Fruit fly (Drosophila melanogaster) whole organism, embryonic: ENCODE results near the gene bab1.

Experiments used
- CG11696 ChIP-seq: fragments of 200-800 bp; sonication (Bioruptor generic); IDR thresholded peaks from 2 replicates; pipeline ENCODE4 v1.3.6; 2022; ENCODE audit warnings: missing biosample characterization, missing genetic modification characterization
- CG15696 ChIP-seq: fragments of 200-800 bp; sonication (Bioruptor generic); optimal IDR thresholded peaks from 2 replicates; lab custom pipeline; 2019; ENCODE audit warnings: missing biosample characterization, mild to moderate bottlenecking, missing genetic modification characterization, moderate library complexity
- CG4328 ChIP-seq: fragments of 200-800 bp; sonication (Bioruptor generic); optimal IDR thresholded peaks from 3 replicates; lab custom pipeline; 2017; ENCODE audit warnings: missing biosample characterization, missing genetic modification reagents, missing genetic modification characterization
- CG4404 ChIP-seq: fragments of 200-800 bp; sonication (Bioruptor generic); IDR thresholded peaks from 2 replicates; pipeline ENCODE4 v1.3.6; 2022; ENCODE audit warnings: missing biosample characterization, missing genetic modification characterization
- CG6683 ChIP-seq: fragments of 200-800 bp; sonication (Bioruptor generic); optimal IDR thresholded peaks from 2 replicates; lab custom pipeline; 2017; ENCODE audit warnings: missing biosample characterization, mild to moderate bottlenecking, missing genetic modification characterization, missing genetic modification reagents
- CG7928 ChIP-seq: fragments of 200-800 bp; sonication (Bioruptor generic); optimal IDR thresholded peaks from 2 replicates; lab custom pipeline; 2017; ENCODE audit warnings: missing biosample characterization, mild to moderate bottlenecking, missing genetic modification characterization
- jing ChIP-seq: fragments of 200-800 bp; sonication (Bioruptor generic); optimal IDR thresholded peaks from 2 replicates; lab custom pipeline; 2018; ENCODE audit warnings: missing biosample characterization, mild to moderate bottlenecking, missing genetic modification characterization
- psq ChIP-seq: fragments of 200-800 bp; sonication (Bioruptor generic); optimal IDR thresholded peaks from 2 replicates; lab custom pipeline; 2017; ENCODE audit warnings: missing biosample characterization, missing genetic modification characterization
- ranshi ChIP-seq: fragments of 200-800 bp; sonication (Bioruptor generic); IDR thresholded peaks from 2 replicates; pipeline ENCODE4 v1.3.6; 2022; ENCODE audit warnings: missing biosample characterization, missing genetic modification characterization

dm6 chr3L:1140539-1140938 is 39.6 kb upstream of the bab1 start:
- TF ChIP-seq CG4328 (no peak), CG11696 (GFP tag; lab: Robert Waterston, UW) (no peak), psq (GFP tag; lab: Kevin White, UChicago) (no peak), CG15696 (tag; lab: Kevin White, UChicago) (no peak), CG4404 (GFP tag; lab: Robert Waterston, UW) (no peak), ranshi (GFP tag; lab: Robert Waterston, UW) (no peak), CG6683 (GFP tag; lab: Kevin White, UChicago) (no peak), jing (GFP tag; lab: Kevin White, UChicago) (no peak), CG7928 (GFP tag; lab: Kevin White, UChicago) (no peak)
